Fruit fly (Drosophila melanogaster) S2 (cell line): ENCODE measurements around the gene CG11349.

ENCODE experiments used
- CG8478 ChIP-seq: fragments of >200 bp; optimal IDR thresholded peaks from 2 replicates; lab custom pipeline; 2018
- CTCF ChIP-seq, 2 experiments: fragments of >200 bp; optimal IDR thresholded peaks; 2 replicates each; lab custom pipeline; 2018

Gene CG11349

dm6 chr3L:4463773-4464301, 9.0 kb upstream of the CG11349 start, which contains the start of gene CG15024:
Gene CG15024, minus strand, starts transcription at chr3L:4463823.
- TF ChIP-seq CG8478 (lab: Kevin White, UChicago) (no peak), CTCF (optimal IDR thresholded peaks at IDR 0.05; lab: Kevin White, UChicago) (no peak)

dm6 chr3L:4466530-4466929, 6.3 kb upstream of the CG11349 start, which contains the start of gene CG32241:
Gene CG32241, minus strand, starts transcription at chr3L:4466630.
- TF ChIP-seq CG8478 (lab: Kevin White, UChicago) (no peak), CTCF (optimal IDR thresholded peaks at IDR 0.05; lab: Kevin White, UChicago) (no peak)

dm6 chr3L:4469701-4470100, 3.2 kb upstream of the CG11349 start, which contains the start of gene CG32249:
Gene CG32249, plus strand, starts transcription at chr3L:4470001.
- TF ChIP-seq CTCF (optimal IDR thresholded peaks at IDR 0.05; lab: Kevin White, UChicago) (no peak), CG8478 (lab: Kevin White, UChicago) (no peak)

dm6 chr3L:4471449-4471848, 1.4 kb upstream of the CG11349 start, which contains the start of gene CG32248:
Gene CG32248, plus strand, starts transcription at chr3L:4471749.
- TF ChIP-seq CTCF (optimal IDR thresholded peaks at IDR 0.05; lab: Kevin White, UChicago), result no peak
- TF ChIP-seq CG8478 (lab: Kevin White, UChicago), result no peak

dm6 chr3L:4474946-4475470, 2.1 kb downstream of the CG11349 start:
- TF ChIP-seq CG8478 (lab: Kevin White, UChicago), result no peak
- TF ChIP-seq CTCF (optimal IDR thresholded peaks at IDR 0.05; lab: Kevin White, UChicago), result no peak

- TF ChIP-seq CG8478 (lab: Kevin White, UChicago) (no peak), CTCF (optimal IDR thresholded peaks at IDR 0.05; lab: Kevin White, UChicago) (no peak)
Measured at dm6 chr3L:4475704-4476103, 2.8 kb downstream of the CG11349 start.

dm6 chr3L:4477656-4478254, 4.9 kb downstream of the CG11349 start:
- TF ChIP-seq CG8478 (lab: Kevin White, UChicago), result no peak
- no peak for TF ChIP-seq CTCF (optimal IDR thresholded peaks at IDR 0.05; lab: Kevin White, UChicago)

dm6 chr3L:4479938-4480337, 7.1 kb downstream of the CG11349 start, which contains the start of gene CG7465:
Gene CG7465, plus strand, starts transcription at chr3L:4480283.
- TF ChIP-seq CG8478 (lab: Kevin White, UChicago) (no peak), CTCF (optimal IDR thresholded peaks at IDR 0.05; lab: Kevin White, UChicago) (no peak)

dm6 chr3L:4480764-4481163, 7.9 kb downstream of the CG11349 start:
- TF ChIP-seq CG8478 (lab: Kevin White, UChicago) (no peak), CTCF (optimal IDR thresholded peaks at IDR 0.05; lab: Kevin White, UChicago) (no peak)

- no peak for TF ChIP-seq CTCF (optimal IDR thresholded peaks at IDR 0.05; lab: Kevin White, UChicago)
- TF ChIP-seq CG8478 (lab: Kevin White, UChicago), result no peak
Measured at dm6 chr3L:4482509-4482908, 9.6 kb downstream of the CG11349 start, which contains the start of gene CG11350. Gene CG11350, plus strand, starts transcription at chr3L:4482809.

- TF ChIP-seq CTCF (optimal IDR thresholded peaks at IDR 0.05; lab: Kevin White, UChicago), result no peak
- TF ChIP-seq CG8478 (lab: Kevin White, UChicago), result no peak
Measured at dm6 chr3L:4484623-4485022, 11.8 kb downstream of the CG11349 start.

- no peak for TF ChIP-seq CTCF (optimal IDR thresholded peaks at IDR 0.05; lab: Kevin White, UChicago)
- TF ChIP-seq CG8478 (lab: Kevin White, UChicago), result no peak
Measured at dm6 chr3L:4489490-4489889, 16.6 kb downstream of the CG11349 start.

- TF ChIP-seq CTCF (optimal IDR thresholded peaks at IDR 0.05; lab: Kevin White, UChicago) (no peak), CG8478 (lab: Kevin White, UChicago) (no peak)
Measured at dm6 chr3L:4490702-4491243, 17.9 kb downstream of the CG11349 start, which contains the start of gene CG13722. Gene CG13722, minus strand, starts transcription at chr3L:4490963.

dm6 chr3L:4493609-4494008, 20.7 kb downstream of the CG11349 start:
- TF ChIP-seq CG8478 (lab: Kevin White, UChicago) (no peak), CTCF (optimal IDR thresholded peaks at IDR 0.05; lab: Kevin White, UChicago) (no peak)

- TF ChIP-seq CG8478 (lab: Kevin White, UChicago) (no peak), CTCF (optimal IDR thresholded peaks at IDR 0.05; lab: Kevin White, UChicago) (no peak)
Measured at dm6 chr3L:4494603-4495002, 21.7 kb downstream of the CG11349 start.
